Fruit fly (Drosophila melanogaster) whole organism, embryonic: ENCODE measurements around the gene CG18258.

Experiments
- ATbp ChIP-seq: fragments of 200-800 bp; sonication (Bioruptor generic); optimal IDR thresholded peaks from 2 replicates; lab custom pipeline; 2017; ENCODE audit warnings: missing biosample characterization, mild to moderate bottlenecking, missing genetic modification characterization, missing genetic modification reagents
- BtbVII ChIP-seq: fragments of 200-800 bp; sonication (Bioruptor generic); optimal IDR thresholded peaks from 3 replicates; lab custom pipeline; 2017; ENCODE audit warnings: missing biosample characterization, mild to moderate bottlenecking, missing genetic modification characterization
- Bteb2 ChIP-seq: fragments of 200-800 bp; sonication (Bioruptor generic); optimal IDR thresholded peaks from 2 replicates; lab custom pipeline; 2016; ENCODE audit warnings: missing biosample characterization, missing genetic modification characterization
- CG11085 ChIP-seq: fragments of 200-800 bp; sonication (Bioruptor generic); IDR thresholded peaks from 2 replicates; pipeline ENCODE4 v1.3.6; 2022; ENCODE audit warnings: missing biosample characterization, missing genetic modification characterization
- CG12155 ChIP-seq: fragments of 200-800 bp; sonication (Bioruptor generic); optimal IDR thresholded peaks from 3 replicates; lab custom pipeline; 2016; ENCODE audit warnings: missing biosample characterization, missing genetic modification characterization
- CG13287 ChIP-seq: fragments of 200-800 bp; sonication (Bioruptor generic); IDR thresholded peaks from 2 replicates; pipeline ENCODE4 v1.3.6; 2022; ENCODE audit warnings: missing biosample characterization, missing genetic modification characterization; ENCODE audit not compliant: partially characterized antibody
- CG14710 ChIP-seq: fragments of 200-800 bp; sonication (Bioruptor generic); optimal IDR thresholded peaks from 3 replicates; lab custom pipeline; 2019; ENCODE audit warnings: missing biosample characterization, mild to moderate bottlenecking, missing genetic modification characterization, moderate library complexity
- CG1529 ChIP-seq: fragments of 200-800 bp; sonication (Bioruptor generic); optimal IDR thresholded peaks from 3 replicates; lab custom pipeline; 2018; ENCODE audit warnings: missing biosample characterization, missing genetic modification characterization
- CG17361 ChIP-seq: fragments of 200-800 bp; sonication (Bioruptor generic); IDR thresholded peaks from 3 replicates; pipeline ENCODE4 v1.3.6; 2022; ENCODE audit warnings: missing biosample characterization, missing genetic modification characterization
- CG17912 ChIP-seq: fragments of 200-800 bp; sonication (Bioruptor generic); optimal IDR thresholded peaks from 2 replicates; lab custom pipeline; 2018; ENCODE audit warnings: missing biosample characterization, mild to moderate bottlenecking, missing genetic modification characterization
- CG18476 ChIP-seq: fragments of 200-800 bp; sonication (Bioruptor generic); optimal IDR thresholded peaks from 2 replicates; lab custom pipeline; 2016; ENCODE audit warnings: missing biosample characterization, mild to moderate bottlenecking, missing genetic modification characterization
- CG2199 ChIP-seq: fragments of 200-800 bp; sonication (Bioruptor generic); IDR thresholded peaks from 3 replicates; pipeline ENCODE4 v1.3.6; 2022; ENCODE audit warnings: missing biosample characterization, missing genetic modification characterization
- CG31224 ChIP-seq: fragments of 200-800 bp; sonication (Bioruptor generic); IDR thresholded peaks from 2 replicates; pipeline ENCODE4 v1.3.6; 2022; ENCODE audit warnings: missing biosample characterization, missing genetic modification characterization
- CG32772 ChIP-seq: fragments of 200-800 bp; sonication (Bioruptor generic); IDR thresholded peaks from 2 replicates; pipeline ENCODE4 v1.3.6; 2022; ENCODE audit warnings: missing biosample characterization, missing genetic modification characterization
- CG7745 ChIP-seq: fragments of 200-800 bp; sonication (Bioruptor generic); optimal IDR thresholded peaks from 2 replicates; lab custom pipeline; 2018; ENCODE audit warnings: missing biosample characterization, mild to moderate bottlenecking, missing genetic modification characterization, moderate library complexity
- CG8089 ChIP-seq: fragments of 200-800 bp; sonication (Bioruptor generic); optimal IDR thresholded peaks from 3 replicates; lab custom pipeline; 2016; ENCODE audit warnings: missing biosample characterization, missing genetic modification characterization
- CG8478 ChIP-seq: fragments of >200 bp; optimal IDR thresholded peaks from 2 replicates; lab custom pipeline; 2018
- CG9609 ChIP-seq: fragments of 200-800 bp; sonication (Bioruptor generic); optimal IDR thresholded peaks from 3 replicates; lab custom pipeline; 2016; ENCODE audit warnings: missing biosample characterization, missing genetic modification characterization
- CTCF ChIP-seq: fragments of 200-800 bp; sonication (Bioruptor generic); optimal IDR thresholded peaks from 2 replicates; lab custom pipeline; 2017; ENCODE audit warnings: missing biosample characterization, mild to moderate bottlenecking, missing genetic modification characterization, moderate library complexity
- CoRest ChIP-seq: fragments of 200-800 bp; sonication (Bioruptor generic); optimal IDR thresholded peaks from 3 replicates; lab custom pipeline; 2018; ENCODE audit warnings: missing biosample characterization, mild to moderate bottlenecking, missing genetic modification characterization, moderate library complexity
- Dad ChIP-seq: fragments of 200-800 bp; sonication (Bioruptor generic); optimal IDR thresholded peaks from 3 replicates; lab custom pipeline; 2016; ENCODE audit warnings: missing biosample characterization, missing genetic modification characterization
- Dfd ChIP-seq, 2 experiments: fragments of >200 bp; optimal IDR thresholded peaks; 2 replicates each; lab custom pipeline; 2017; ENCODE audit warnings: missing biosample characterization in 2 of 2, missing genetic modification characterization in 2 of 2
- Dip2 ChIP-seq: fragments of 200-800 bp; sonication (Bioruptor generic); IDR thresholded peaks from 2 replicates; pipeline ENCODE4 v1.3.6; 2022; ENCODE audit warnings: missing biosample characterization, missing genetic modification characterization
- Dp ChIP-seq: fragments of 200-800 bp; sonication (Bioruptor generic); optimal IDR thresholded peaks from 2 replicates; lab custom pipeline; 2018; ENCODE audit warnings: missing biosample characterization, mild to moderate bottlenecking, missing genetic modification characterization, moderate library complexity
- Ets65A ChIP-seq: fragments of 200-800 bp; sonication (Bioruptor generic); peaks from one replicate; lab custom pipeline; 2016; ENCODE audit warnings: missing biosample characterization, missing genetic modification characterization
- HLH3B ChIP-seq: fragments of 200-800 bp; sonication (Bioruptor generic); IDR thresholded peaks from 2 replicates; pipeline ENCODE4 v1.3.6; 2022; ENCODE audit warnings: missing biosample characterization, missing genetic modification characterization
- Hey ChIP-seq: fragments of 200-800 bp; sonication (Bioruptor generic); optimal IDR thresholded peaks from 3 replicates; lab custom pipeline; 2018; ENCODE audit warnings: missing biosample characterization, mild to moderate bottlenecking, missing genetic modification characterization
- Hmr ChIP-seq: fragments of 200-800 bp; sonication (Bioruptor generic); optimal IDR thresholded peaks from 3 replicates; lab custom pipeline; 2017; ENCODE audit warnings: mild to moderate bottlenecking, missing biosample characterization, missing genetic modification reagents, missing genetic modification characterization
- Kr ChIP-seq: fragments of 200-800 bp; sonication (Bioruptor generic); optimal IDR thresholded peaks from 2 replicates; lab custom pipeline; 2017; ENCODE audit warnings: missing biosample characterization, mild to moderate bottlenecking, missing genetic modification characterization
- MBD-R2 ChIP-seq: fragments of 200-800 bp; sonication (Bioruptor generic); IDR thresholded peaks from 2 replicates; pipeline ENCODE4 v1.3.6; 2022; ENCODE audit warnings: missing biosample characterization, missing genetic modification characterization
- Med ChIP-seq: fragments of 200-800 bp; sonication (Bioruptor generic); peaks from one replicate; lab custom pipeline; 2016; ENCODE audit warnings: missing biosample characterization, missing genetic modification characterization, mild to moderate bottlenecking, inconsistent platforms, moderate library complexity
- NC2β ChIP-seq: fragments of 200-800 bp; sonication (Bioruptor generic); optimal IDR thresholded peaks from 2 replicates; lab custom pipeline; 2016; ENCODE audit warnings: missing biosample characterization, missing genetic modification characterization
- NK7.1 ChIP-seq: fragments of 200-800 bp; sonication (Bioruptor generic); optimal IDR thresholded peaks from 3 replicates; lab custom pipeline; 2016; ENCODE audit warnings: missing biosample characterization, missing genetic modification characterization
- NfI ChIP-seq: fragments of 200-800 bp; sonication (Bioruptor generic); optimal IDR thresholded peaks from 3 replicates; lab custom pipeline; 2018; ENCODE audit warnings: missing biosample characterization, mild to moderate bottlenecking, missing genetic modification characterization, moderate library complexity
- Opbp ChIP-seq: fragments of 200-800 bp; sonication (Bioruptor generic); IDR thresholded peaks from 3 replicates; pipeline ENCODE4 v1.3.6; 2022; ENCODE audit warnings: missing biosample characterization, missing genetic modification characterization; ENCODE audit not compliant: partially characterized antibody
- Poxn ChIP-seq: fragments of 200-800 bp; sonication (Bioruptor generic); IDR thresholded peaks from 2 replicates; pipeline ENCODE4 v1.3.6; 2022; ENCODE audit warnings: missing biosample characterization, missing genetic modification characterization
- Scr ChIP-seq: fragments of 200-800 bp; sonication (Bioruptor generic); IDR thresholded peaks from 2 replicates; pipeline ENCODE4 v1.3.6; 2022; ENCODE audit warnings: missing biosample characterization, missing genetic modification characterization; ENCODE audit not compliant: partially characterized antibody
- btn ChIP-seq: fragments of 200-800 bp; sonication (Bioruptor generic); optimal IDR thresholded peaks from 2 replicates; lab custom pipeline; 2016; ENCODE audit warnings: missing biosample characterization, missing genetic modification characterization
- crol ChIP-seq: fragments of 200-800 bp; sonication (Bioruptor generic); IDR thresholded peaks from 2 replicates; pipeline ENCODE4 v1.3.6; 2022; ENCODE audit warnings: missing biosample characterization, missing genetic modification characterization
- crp ChIP-seq, 2 experiments: fragments of 200-800 bp; sonication (Bioruptor generic); optimal IDR thresholded peaks; 2 replicates in 1 of 2; 3 replicates in 1 of 2; lab custom pipeline; 2017; ENCODE audit warnings: missing biosample characterization in 2 of 2, missing genetic modification characterization in 2 of 2, mild to moderate bottlenecking in 1 of 2, moderate library complexity in 1 of 2
- cwo ChIP-seq: fragments of 200-800 bp; sonication (Bioruptor generic); optimal IDR thresholded peaks from 3 replicates; lab custom pipeline; 2017; ENCODE audit warnings: missing biosample characterization, missing genetic modification characterization, mild to moderate bottlenecking, moderate library complexity, missing genetic modification reagents
- dm ChIP-seq: fragments of 200-800 bp; sonication (Bioruptor generic); optimal IDR thresholded peaks from 3 replicates; lab custom pipeline; 2016; ENCODE audit warnings: missing biosample characterization, missing genetic modification characterization
- fd64A ChIP-seq: fragments of 200-800 bp; sonication (Bioruptor generic); optimal IDR thresholded peaks from 3 replicates; lab custom pipeline; 2018; ENCODE audit warnings: missing biosample characterization, mild to moderate bottlenecking, missing genetic modification characterization
- grau ChIP-seq: fragments of 200-800 bp; optimal IDR thresholded peaks from 3 replicates; lab custom pipeline; 2019; ENCODE audit warnings: missing biosample characterization, mild to moderate bottlenecking, missing genetic modification characterization, moderate library complexity
- gsb ChIP-seq: fragments of 200-800 bp; sonication (Bioruptor generic); IDR thresholded peaks from 2 replicates; pipeline ENCODE4 v1.3.6; 2022; ENCODE audit warnings: missing biosample characterization, missing genetic modification characterization
- hth ChIP-seq: fragments of >200 bp; optimal IDR thresholded peaks from 2 replicates; lab custom pipeline; 2017; ENCODE audit warnings: inconsistent platforms
- odd ChIP-seq: fragments of 200-800 bp; sonication (Bioruptor generic); optimal IDR thresholded peaks from 2 replicates; lab custom pipeline; 2017; ENCODE audit warnings: missing biosample characterization, mild to moderate bottlenecking, missing genetic modification characterization
- pb ChIP-seq: fragments of 200-800 bp; sonication (Bioruptor generic); optimal IDR thresholded peaks from 3 replicates; lab custom pipeline; 2016; ENCODE audit warnings: missing biosample characterization, missing genetic modification characterization
- pfk ChIP-seq: fragments of 200-800 bp; sonication (Bioruptor generic); optimal IDR thresholded peaks from 2 replicates; lab custom pipeline; 2018; ENCODE audit warnings: missing biosample characterization, mild to moderate bottlenecking, missing genetic modification characterization, moderate library complexity
- pum ChIP-seq: fragments of 200-800 bp; sonication (Bioruptor generic); optimal IDR thresholded peaks from 2 replicates; lab custom pipeline; 2016; ENCODE audit warnings: missing biosample characterization, missing genetic modification characterization
- so ChIP-seq: fragments of 200-800 bp; sonication (Bioruptor generic); IDR thresholded peaks from 3 replicates; pipeline ENCODE4 v1.3.6; 2022; ENCODE audit warnings: missing biosample characterization, missing genetic modification characterization
- tap ChIP-seq: fragments of 200-800 bp; optimal IDR thresholded peaks from 3 replicates; lab custom pipeline; 2019; ENCODE audit warnings: missing biosample characterization, mild to moderate bottlenecking, missing genetic modification characterization, moderate library complexity
- tx ChIP-seq: fragments of 200-800 bp; sonication (Bioruptor generic); optimal IDR thresholded peaks from 2 replicates; lab custom pipeline; 2016; ENCODE audit warnings: missing biosample characterization, missing genetic modification characterization

CG18258 gene

dm6 chrX:17176542-17176941 is 35.6 kb upstream of the CG18258 start (continued):
- no peak for TF ChIP-seq Poxn (GFP tag; lab: Robert Waterston, UW)
- TF ChIP-seq hth, result no peak
- TF ChIP-seq Ets65A (GFP tag; lab: Kevin White, UChicago), result peak; percentile 68
- TF ChIP-seq dm (GFP tag; lab: Kevin White, UChicago), result peak; percentile 5
- TF ChIP-seq Dp (GFP tag; lab: Kevin White, UChicago), result no peak
- no peak for TF ChIP-seq CG18476 (GFP tag; lab: Kevin White, UChicago)
- TF ChIP-seq Kr (GFP tag; lab: Kevin White, UChicago), result no peak
- TF ChIP-seq CG8089 (GFP tag; lab: Kevin White, UChicago), result peak; percentile 26
- peak; percentile 80 for TF ChIP-seq Med
- TF ChIP-seq tap (tag; lab: Kevin White, UChicago), result peak; percentile 29
- no peak; the same call in 1 of the 2 replicates for TF ChIP-seq MBD-R2 (GFP tag; lab: Robert Waterston, UW)
- TF ChIP-seq Hmr (GFP tag; lab: Kevin White, UChicago), result peak; percentile 27
- TF ChIP-seq pfk (GFP tag; lab: Kevin White, UChicago), result no peak
- peak; percentile 16 for TF ChIP-seq ATbp
- peak; percentile 29 for TF ChIP-seq odd
- TF ChIP-seq HLH3B, result peak; percentile 51; the same call in 1 of the 2 replicates
- no peak for TF ChIP-seq CG17912 (GFP tag; lab: Kevin White, UChicago)
- TF ChIP-seq so (GFP tag; lab: Robert Waterston, UW), result no peak
- TF ChIP-seq Hey, result no peak
- TF ChIP-seq btn (GFP tag; lab: Kevin White, UChicago), result no peak
- no peak for TF ChIP-seq CG8478 (lab: Kevin White, UChicago)
- TF ChIP-seq BtbVII (GFP tag; lab: Kevin White, UChicago), result no peak
- TF ChIP-seq CG1529 (GFP tag; lab: Kevin White, UChicago), result no peak
- peak; percentile 4 for TF ChIP-seq Bteb2 (GFP tag; lab: Kevin White, UChicago)
- TF ChIP-seq CG11085, result no peak
- TF ChIP-seq CG32772 (GFP tag; lab: Robert Waterston, UW), result peak; percentile 49; the same call in 1 of the 2 replicates
- 0 out of 2 replicates have a peak, but pooled peaks have one; percentile 20 for TF ChIP-seq CG31224 (GFP tag; lab: Robert Waterston, UW)
- peak in 1 of 2 experiments; percentile 37 for TF ChIP-seq crp (GFP tag; optimal IDR thresholded peaks at IDR 0.05; lab: Kevin White, UChicago)
- TF ChIP-seq CG17361 (GFP tag; lab: Robert Waterston, UW), result 0 out of 3 replicates have a peak, but pooled peaks have one; percentile 32
- peak; percentile 35 for TF ChIP-seq grau (tag; lab: Kevin White, UChicago)
- TF ChIP-seq NfI (GFP tag; lab: Kevin White, UChicago), result peak; percentile 52
- TF ChIP-seq tx (GFP tag; lab: Kevin White, UChicago), result peak; percentile 6
- peak; percentile 51; the same call in 1 of the 2 replicates for TF ChIP-seq gsb (GFP tag; lab: Robert Waterston, UW)
- no peak for TF ChIP-seq NK7.1 (GFP tag; lab: Kevin White, UChicago)
- TF ChIP-seq cwo, result peak; percentile 34
- no peak for TF ChIP-seq CG7745 (tag; lab: Kevin White, UChicago)
- no peak for TF ChIP-seq CTCF
- no peak for TF ChIP-seq CG9609
- TF ChIP-seq CG12155 (GFP tag; lab: Kevin White, UChicago), result no peak
- peak; percentile 26; the same call in 1 of the 3 replicates for TF ChIP-seq CG2199 (GFP tag; lab: Robert Waterston, UW)
- TF ChIP-seq NC2β, result peak; percentile 0
- no peak for TF ChIP-seq CG13287 (GFP tag; lab: Robert Waterston, UW)
- TF ChIP-seq Scr (GFP tag; lab: Robert Waterston, UW), result no peak
- TF ChIP-seq fd64A (GFP tag; lab: Kevin White, UChicago), result no peak
- no peak for TF ChIP-seq Opbp (GFP tag; lab: Robert Waterston, UW)
- no peak for TF ChIP-seq CG14710
- TF ChIP-seq Dad (GFP tag; lab: Kevin White, UChicago), result no peak
- no peak for TF ChIP-seq Dfd (GFP tag; optimal IDR thresholded peaks at IDR 0.05; lab: Kevin White, UChicago)
- TF ChIP-seq CoRest, result peak; percentile 40
- no peak for TF ChIP-seq Dip2 (GFP tag; lab: Robert Waterston, UW)
- TF ChIP-seq pum (GFP tag; lab: Kevin White, UChicago), result peak; percentile 46
- TF ChIP-seq pb (GFP tag; lab: Kevin White, UChicago), result peak; percentile 67
- no peak for TF ChIP-seq crol (GFP tag; lab: Robert Waterston, UW)
